Worm (Caenorhabditis elegans) whole organism, L1 larva: Measurements from ENCODE around the gene adah-1.
A peak's percentile ranks its signal among the peaks of the same experiment; 100 is the strongest.

Experiments
- C04F5.9 ChIP-seq: sonication (generic microtip); optimal IDR thresholded peaks from 2 replicates; lab custom pipeline; 2016; ENCODE audit warnings: missing genetic modification characterization, missing compliant biosample characterization
- C16A3.4 ChIP-seq: fragments of 150-350 bp; optimal IDR thresholded peaks from 2 replicates; lab custom pipeline; 2014; ENCODE audit warnings: missing biosample characterization, missing genetic modification characterization
- C34B4.2 ChIP-seq: sonication (generic microtip); optimal IDR thresholded peaks from 2 replicates; lab custom pipeline; 2017; ENCODE audit warnings: mild to moderate bottlenecking, missing genetic modification characterization, missing compliant biosample characterization
- F16B12.6 ChIP-seq: fragments of 150-350 bp; optimal IDR thresholded peaks from 2 replicates; lab custom pipeline; 2014; ENCODE audit warnings: missing biosample characterization, missing genetic modification characterization
- Y116A8C.19 ChIP-seq: sonication (generic microtip); optimal IDR thresholded peaks from 2 replicates; lab custom pipeline; 2016; ENCODE audit warnings: missing compliant biosample characterization, missing genetic modification characterization, borderline replicate concordance
- aly-2 ChIP-seq: fragments of 150-350 bp; optimal IDR thresholded peaks from 2 replicates; lab custom pipeline; 2014; ENCODE audit warnings: missing biosample characterization, missing genetic modification characterization
- ceh-8 ChIP-seq: fragments of 200-800 bp; sonication (Bioruptor generic); optimal IDR thresholded peaks from 2 replicates; lab custom pipeline; 2018; ENCODE audit warnings: mild to moderate bottlenecking, missing genetic modification characterization, moderate library complexity, missing compliant biosample characterization
- ceh-90 ChIP-seq: sonication (generic microtip); optimal IDR thresholded peaks from 2 replicates; lab custom pipeline; 2016; ENCODE audit warnings: missing genetic modification characterization, missing compliant biosample characterization
- ces-1 ChIP-seq: fragments of 150-350 bp; optimal IDR thresholded peaks from 2 replicates; lab custom pipeline; 2014; ENCODE audit warnings: missing biosample characterization, missing genetic modification reagents, missing genetic modification characterization
- efl-1 ChIP-seq, 4 experiments: fragments of 150-350 bp; optimal IDR thresholded peaks in 3 of 4; peaks in 1 of 4; 1 replicate in 1 of 4; 2 replicates in 3 of 4; lab custom pipeline; 2014; ENCODE audit warnings: missing biosample characterization in 2 of 4, missing genetic modification characterization in 2 of 4, missing genetic modification reagents in 2 of 4
- egl-13 ChIP-seq: sonication (generic microtip); optimal IDR thresholded peaks from 2 replicates; lab custom pipeline; 2016; ENCODE audit warnings: missing genotype, missing genetic modification reagents, missing genetic modification characterization, missing compliant biosample characterization
- egl-27 ChIP-seq, 2 experiments: fragments of 150-350 bp in 1 of 2; sonication (generic microtip); optimal IDR thresholded peaks; 3 replicates each; lab custom pipeline; 2017 to 2018; ENCODE audit warnings: missing biosample characterization in 2 of 2, missing genetic modification characterization in 2 of 2, missing genetic modification reagents in 2 of 2
- elt-3 ChIP-seq, 6 experiments: fragments of 150-350 bp in 1 of 6; sonication (generic microtip); optimal IDR thresholded peaks; 2 replicates each; lab custom pipeline; 2017 to 2018; ENCODE audit warnings: missing biosample characterization in 6 of 6, missing genetic modification characterization in 6 of 6, inconsistent platforms in 1 of 6
- ets-5 ChIP-seq: fragments of 200-800 bp; sonication (Bioruptor generic); IDR thresholded peaks from 2 replicates; pipeline ENCODE4 v1.3.6; 2022; ENCODE audit warnings: missing genetic modification characterization, missing compliant biosample characterization
- fkh-4 ChIP-seq: sonication (generic microtip); optimal IDR thresholded peaks from 2 replicates; lab custom pipeline; 2016; ENCODE audit warnings: missing compliant biosample characterization, missing genetic modification characterization, borderline replicate concordance
- fos-1 ChIP-seq: fragments of 150-350 bp; optimal IDR thresholded peaks from 2 replicates; lab custom pipeline; 2014; ENCODE audit warnings: missing biosample characterization, missing genetic modification characterization
- hlh-17 ChIP-seq: fragments of 200-800 bp; sonication (Bioruptor generic); optimal IDR thresholded peaks from 2 replicates; lab custom pipeline; 2018; ENCODE audit warnings: missing genetic modification characterization, mild to moderate bottlenecking, missing compliant biosample characterization, moderate library complexity, borderline replicate concordance
- hlh-4 ChIP-seq: sonication (generic microtip); optimal IDR thresholded peaks from 2 replicates; lab custom pipeline; 2016; ENCODE audit warnings: mild to moderate bottlenecking, missing genetic modification characterization, missing compliant biosample characterization
- hpl-2 ChIP-seq: fragments of 150-350 bp; optimal IDR thresholded peaks from 2 replicates; lab custom pipeline; 2014; ENCODE audit warnings: missing biosample characterization, missing genetic modification reagents, missing genetic modification characterization
- irx-1 ChIP-seq: sonication (generic microtip); optimal IDR thresholded peaks from 2 replicates; lab custom pipeline; 2016; ENCODE audit warnings: missing genetic modification characterization, missing compliant biosample characterization
- isw-1 ChIP-seq: fragments of 200-800 bp; sonication (Bioruptor generic); IDR thresholded peaks from 2 replicates; pipeline ENCODE4 v1.3.6; 2022; ENCODE audit warnings: missing genetic modification characterization, missing compliant biosample characterization
- lin-35 ChIP-seq, 2 experiments: fragments of 150-350 bp; optimal IDR thresholded peaks; 2 replicates each; lab custom pipeline; 2014; ENCODE audit warnings: missing biosample characterization in 2 of 2, missing genetic modification characterization in 2 of 2, missing genetic modification reagents in 2 of 2
- lsy-2 ChIP-seq, 2 experiments: fragments of 150-350 bp; optimal IDR thresholded peaks; 2 replicates each; lab custom pipeline; 2014; ENCODE audit warnings: missing biosample characterization in 2 of 2, missing genetic modification characterization in 2 of 2
- mef-2 ChIP-seq: fragments of 150-350 bp; optimal IDR thresholded peaks from 2 replicates; lab custom pipeline; 2014; ENCODE audit warnings: missing biosample characterization, missing genetic modification characterization
- nhr-11 ChIP-seq: fragments of 150-350 bp; optimal IDR thresholded peaks from 2 replicates; lab custom pipeline; 2014; ENCODE audit warnings: missing biosample characterization, missing genetic modification characterization
- nhr-12 ChIP-seq: sonication (generic microtip); optimal IDR thresholded peaks from 2 replicates; lab custom pipeline; 2017; ENCODE audit warnings: missing biosample characterization, missing genetic modification characterization
- nhr-19 ChIP-seq: fragments of 200-800 bp; sonication (Bioruptor generic); conservative IDR thresholded peaks from 2 replicates; pipeline ENCODE4 v1.3.6; 2022; ENCODE audit warnings: missing genetic modification characterization, missing compliant biosample characterization
- nhr-20 ChIP-seq: sonication (generic microtip); optimal IDR thresholded peaks from 2 replicates; lab custom pipeline; 2016; ENCODE audit warnings: mild to moderate bottlenecking, missing genetic modification characterization, missing compliant biosample characterization
- nhr-28 ChIP-seq: fragments of 150-350 bp; optimal IDR thresholded peaks from 2 replicates; lab custom pipeline; 2014; ENCODE audit warnings: missing biosample characterization, missing genetic modification characterization
- nhr-47 ChIP-seq: sonication (generic microtip); optimal IDR thresholded peaks from 2 replicates; lab custom pipeline; 2016; ENCODE audit warnings: mild to moderate bottlenecking, missing genetic modification characterization, moderate library complexity, missing compliant biosample characterization
- nhr-71 ChIP-seq: sonication (generic microtip); optimal IDR thresholded peaks from 2 replicates; lab custom pipeline; 2016; ENCODE audit warnings: mild to moderate bottlenecking, missing genetic modification characterization, moderate library complexity, missing compliant biosample characterization
- nhr-76 ChIP-seq: sonication (generic microtip); optimal IDR thresholded peaks from 2 replicates; lab custom pipeline; 2017; ENCODE audit warnings: missing biosample characterization, missing genetic modification characterization
- nhr-85 ChIP-seq: sonication (generic microtip); peaks from one replicate; lab custom pipeline; 2016; ENCODE audit warnings: missing genetic modification characterization, inconsistent platforms, missing compliant biosample characterization
- nhr-90 ChIP-seq: sonication (generic microtip); optimal IDR thresholded peaks from 2 replicates; lab custom pipeline; 2016; ENCODE audit warnings: mild to moderate bottlenecking, missing genetic modification characterization, missing compliant biosample characterization; ENCODE audit not compliant: poor library complexity
- pax-3 ChIP-seq: fragments of 200-800 bp; sonication (Bioruptor generic); optimal IDR thresholded peaks from 2 replicates; lab custom pipeline; 2018; ENCODE audit warnings: mild to moderate bottlenecking, missing genetic modification characterization, moderate library complexity, missing compliant biosample characterization
- skn-1 ChIP-seq: fragments of 150-350 bp; optimal IDR thresholded peaks from 2 replicates; lab custom pipeline; 2014; ENCODE audit warnings: missing biosample characterization, missing genetic modification characterization
- snpc-4 ChIP-seq: fragments of 150-350 bp; optimal IDR thresholded peaks from 2 replicates; lab custom pipeline; 2014; ENCODE audit warnings: missing biosample characterization, missing genetic modification characterization
- sptf-1 ChIP-seq: fragments of 150-350 bp; optimal IDR thresholded peaks from 2 replicates; lab custom pipeline; 2014; ENCODE audit warnings: missing biosample characterization, missing genetic modification characterization
- swsn-7 ChIP-seq: sonication (generic microtip); optimal IDR thresholded peaks from 2 replicates; lab custom pipeline; 2016; ENCODE audit warnings: missing genetic modification characterization, missing compliant biosample characterization
- tbx-2 ChIP-seq: sonication (generic microtip); optimal IDR thresholded peaks from 2 replicates; lab custom pipeline; 2016; ENCODE audit warnings: missing genetic modification characterization, missing compliant biosample characterization
- tlp-1 ChIP-seq: fragments of 150-350 bp; optimal IDR thresholded peaks from 2 replicates; lab custom pipeline; 2014; ENCODE audit warnings: missing biosample characterization, missing genetic modification characterization
- unc-130 ChIP-seq: fragments of 150-350 bp; optimal IDR thresholded peaks from 2 replicates; lab custom pipeline; 2017; ENCODE audit warnings: missing biosample characterization, missing genetic modification characterization, inconsistent platforms
- unc-30 ChIP-seq: sonication (generic microtip); optimal IDR thresholded peaks from 2 replicates; lab custom pipeline; 2017; ENCODE audit warnings: missing biosample characterization, missing genetic modification characterization
- unc-62 ChIP-seq: fragments of 150-350 bp; optimal IDR thresholded peaks from 2 replicates; lab custom pipeline; 2014; ENCODE audit warnings: missing biosample characterization, missing genetic modification reagents, missing genetic modification characterization
- unc-86 ChIP-seq: sonication (generic microtip); optimal IDR thresholded peaks from 2 replicates; lab custom pipeline; 2016; ENCODE audit warnings: missing genetic modification characterization, missing compliant biosample characterization
- unc-98 ChIP-seq: fragments of 200-800 bp; sonication (Bioruptor generic); IDR thresholded peaks from 2 replicates; pipeline ENCODE4 v1.3.6; 2022; ENCODE audit warnings: missing genetic modification characterization, missing compliant biosample characterization
- vab-15 ChIP-seq: sonication (generic microtip); optimal IDR thresholded peaks from 2 replicates; lab custom pipeline; 2017; ENCODE audit warnings: missing genotype, mild to moderate bottlenecking, missing genetic modification characterization, missing compliant biosample characterization
- zag-1 ChIP-seq: fragments of 150-350 bp; optimal IDR thresholded peaks from 2 replicates; lab custom pipeline; 2014; ENCODE audit warnings: missing biosample characterization, missing genetic modification characterization

The adah-1 gene

ce11 chrIV:7020630-7021029 lies 3.4 kb upstream of the adah-1 start (continued):
- TF ChIP-seq egl-13 (tag; lab: Kevin White, UChicago) (no peak), ces-1 (GFP tag; lab: Kevin White, UChicago) (no peak), elt-3 (tag; optimal IDR thresholded peaks at IDR 0.05; lab: Kevin White, UChicago) (peak in 2 of 6 experiments; percentile 37 to 83), C16A3.4 (tag; lab: Kevin White, UChicago) (peak; percentile 24), nhr-90 (peak; percentile 28)

ce11 chrIV:7022227-7022626 lies 1.8 kb upstream of the adah-1 start:
- TF ChIP-seq elt-3 (tag; optimal IDR thresholded peaks at IDR 0.05; lab: Kevin White, UChicago) (no peak), ets-5 (no peak), nhr-12 (tag; lab: Kevin White, UChicago) (no peak), nhr-11 (tag; lab: Kevin White, UChicago) (no peak), egl-27 (tag; optimal IDR thresholded peaks at IDR 0.05; lab: Kevin White, UChicago) (no peak), nhr-20 (tag; lab: Kevin White, UChicago) (no peak), unc-98 (GFP tag; lab: Robert Waterston, UW) (no peak), lsy-2 (tag; optimal IDR thresholded peaks at IDR 0.05; lab: Kevin White, UChicago) (no peak), nhr-85 (peak; percentile 56)

ce11 chrIV:7023004-7023403 lies 1.0 kb upstream of the adah-1 start:
- TF ChIP-seq mef-2 (tag; lab: Kevin White, UChicago): no peak
- TF ChIP-seq C34B4.2: no peak
- TF ChIP-seq vab-15 (tag; lab: Kevin White, UChicago): no peak
- no peak for TF ChIP-seq pax-3 (tag; lab: Kevin White, UChicago)
- peak; percentile 67 for TF ChIP-seq fos-1 (tag; lab: Kevin White, UChicago)
- peak; percentile 60 to 66 for TF ChIP-seq efl-1 (optimal IDR thresholded peaks at IDR 0.05; lab: Kevin White, UChicago)
- peak; percentile 31 to 62 for TF ChIP-seq efl-1 (GFP tag; optimal IDR thresholded peaks at IDR 0.05 in 1 of 2; lab: Kevin White, UChicago)
- no peak for TF ChIP-seq ceh-90
- peak in 1 of 2 experiments; percentile 29 for TF ChIP-seq egl-27 (tag; optimal IDR thresholded peaks at IDR 0.05; lab: Kevin White, UChicago)
- peak; percentile 78 for TF ChIP-seq swsn-7 (tag; lab: Kevin White, UChicago)
- TF ChIP-seq irx-1 (tag; lab: Kevin White, UChicago): peak; percentile 27
- TF ChIP-seq C16A3.4 (tag; lab: Kevin White, UChicago): peak; percentile 30
- no peak for TF ChIP-seq nhr-12 (tag; lab: Kevin White, UChicago)
- TF ChIP-seq nhr-19 (GFP tag; lab: Robert Waterston, UW): peak; percentile 74
- no peak for TF ChIP-seq sptf-1 (tag; lab: Kevin White, UChicago)
- TF ChIP-seq zag-1 (tag; lab: Kevin White, UChicago): no peak
- no peak for TF ChIP-seq hlh-4 (tag; lab: Kevin White, UChicago)
- peak; percentile 94 for TF ChIP-seq nhr-71
- TF ChIP-seq fkh-4 (tag; lab: Kevin White, UChicago): no peak
- TF ChIP-seq snpc-4 (tag; lab: Kevin White, UChicago): peak; percentile 48
- TF ChIP-seq tbx-2: peak; percentile 81
- no peak for TF ChIP-seq ceh-8 (GFP tag; lab: Kevin White, UChicago)
- TF ChIP-seq tlp-1 (tag; lab: Kevin White, UChicago): no peak
- TF ChIP-seq hpl-2 (GFP tag; lab: Kevin White, UChicago): no peak
- TF ChIP-seq unc-98 (GFP tag; lab: Robert Waterston, UW): no peak
- TF ChIP-seq F16B12.6 (tag; lab: Kevin White, UChicago): no peak
- peak; percentile 46 for TF ChIP-seq unc-130
- peak; percentile 3; the same call in 1 of the 2 replicates for TF ChIP-seq isw-1 (GFP tag; lab: Robert Waterston, UW)
- no peak for TF ChIP-seq unc-62 (GFP tag; lab: Kevin White, UChicago)
- TF ChIP-seq skn-1 (tag; lab: Kevin White, UChicago): peak; percentile 61
- TF ChIP-seq nhr-20 (tag; lab: Kevin White, UChicago): peak; percentile 91
- TF ChIP-seq C04F5.9 (tag; lab: Kevin White, UChicago): no peak
- TF ChIP-seq lin-35 (GFP tag; optimal IDR thresholded peaks at IDR 0.05; lab: Kevin White, UChicago): peak; percentile 57 to 75
- no peak for TF ChIP-seq Y116A8C.19 (tag; lab: Kevin White, UChicago)
- TF ChIP-seq hlh-17: no peak
- TF ChIP-seq unc-30 (tag; lab: Kevin White, UChicago): no peak
- TF ChIP-seq unc-86 (tag; lab: Kevin White, UChicago): peak; percentile 95
- no peak for TF ChIP-seq nhr-28 (tag; lab: Kevin White, UChicago)
- TF ChIP-seq elt-3 (tag; optimal IDR thresholded peaks at IDR 0.05; lab: Kevin White, UChicago): peak in 2 of 6 experiments; percentile 39 to 51
- TF ChIP-seq nhr-76: no peak
- no peak for TF ChIP-seq aly-2 (tag; lab: Kevin White, UChicago)
- peak; percentile 81 for TF ChIP-seq nhr-90
- peak; percentile 65 for TF ChIP-seq nhr-47 (tag; lab: Kevin White, UChicago)
